Worm (Caenorhabditis elegans): ENCODE data around the gene math-33.

Gene math-33

DNA sequence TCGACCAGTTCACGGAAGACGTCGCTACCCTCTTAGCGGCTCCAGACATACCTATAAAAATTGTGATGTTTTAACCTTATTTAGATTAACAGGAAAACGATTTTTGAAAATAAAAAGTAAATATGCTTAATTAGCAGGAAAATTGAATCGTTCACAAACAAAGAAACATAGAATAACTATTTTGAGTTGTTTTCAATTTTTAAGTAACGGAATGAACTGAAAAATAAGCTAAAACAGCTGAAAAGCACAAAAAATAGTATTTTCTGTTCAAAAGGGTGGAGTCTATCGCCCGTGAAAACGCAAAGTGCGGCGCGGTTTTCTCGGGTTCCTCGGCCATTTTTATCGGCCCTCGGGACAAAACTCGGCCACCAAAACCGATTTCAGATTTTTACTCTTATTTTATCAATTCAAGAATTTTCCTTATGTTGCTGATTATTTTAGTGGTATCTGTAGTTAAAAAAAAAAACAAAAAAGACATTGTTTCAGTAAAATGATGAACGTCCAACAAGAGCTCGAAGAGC is 10.2 kb downstream of the math-33 start, which contains the start of the genes atp-5 and lmtr-3:
TSS of gene atp-5 (minus strand) at position 51 of the 521 bp plus-strand sequence.
TSS of gene lmtr-3 (plus strand) at position 370 of the 521 bp plus-strand sequence.
- no peak for TF ChIP-seq tbx-2 (tag; optimal IDR thresholded peaks at IDR 0.05)
- TF ChIP-seq snpc-4 (tag; optimal IDR thresholded peaks at IDR 0.05): peak; percentile 81
- TF ChIP-seq skn-1 (tag; optimal IDR thresholded peaks at IDR 0.05): no peak
- TF ChIP-seq ztf-4 (tag; optimal IDR thresholded peaks at IDR 0.05): no peak
- no peak for TF ChIP-seq nhr-76 (tag; optimal IDR thresholded peaks at IDR 0.05)
- peak; percentile 74 for TF ChIP-seq nfya-1 (tag; optimal IDR thresholded peaks at IDR 0.05; ENCODE audit: insufficient read depth)
- TF ChIP-seq zag-1 (tag; optimal IDR thresholded peaks at IDR 0.05): no peak
- peak; percentile 85 for TF ChIP-seq lin-15B (tag; optimal IDR thresholded peaks at IDR 0.05)
- peak; percentile 64 for TF ChIP-seq elt-2 (tag; optimal IDR thresholded peaks at IDR 0.05)
- peak; percentile 65 for TF ChIP-seq lin-39 (tag; optimal IDR thresholded peaks at IDR 0.05)
- TF ChIP-seq nhr-23 (tag; optimal IDR thresholded peaks at IDR 0.05): peak; percentile 52
- peak; percentile 52 for TF ChIP-seq lsy-12 (tag; optimal IDR thresholded peaks at IDR 0.05)
- peak; percentile 81 for TF ChIP-seq pha-4 (tag; optimal IDR thresholded peaks at IDR 0.05)
- no peak for TF ChIP-seq nhr-237 (tag; optimal IDR thresholded peaks at IDR 0.05)
- TF ChIP-seq pqm-1 (tag; optimal IDR thresholded peaks at IDR 0.05): peak; percentile 42
- peak; percentile 80 for TF ChIP-seq hmg-11 (tag; optimal IDR thresholded peaks at IDR 0.05)
- TF ChIP-seq nhr-25 (tag; optimal IDR thresholded peaks at IDR 0.05): peak; percentile 64
- peak; percentile 91 for TF ChIP-seq nhr-43 (tag; optimal IDR thresholded peaks at IDR 0.05; ENCODE audit: poor library complexity, severe bottlenecking)
- TF ChIP-seq ama-1 (optimal IDR thresholded peaks at IDR 0.05): no peak
- TF ChIP-seq R02D3.7 (tag; optimal IDR thresholded peaks at IDR 0.05): peak; percentile 14

DNA sequence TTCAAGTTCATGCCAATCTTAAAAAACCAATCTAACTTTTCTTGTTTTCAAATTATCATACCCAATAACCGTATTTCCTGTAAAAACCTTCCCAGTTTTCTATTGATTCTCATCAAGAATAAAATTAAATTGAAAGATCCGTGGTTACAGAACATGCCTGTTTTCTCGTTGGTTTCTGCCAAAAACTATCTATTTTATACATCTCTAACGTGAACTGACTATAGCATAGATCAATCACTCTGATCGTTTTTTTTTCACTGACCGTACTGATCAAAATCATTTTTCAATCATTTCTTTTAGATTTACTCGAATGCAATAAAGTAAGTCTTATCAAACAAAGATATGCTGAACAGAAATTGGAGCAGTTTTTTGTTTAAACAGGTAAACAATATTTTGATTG is 11.2 kb downstream of the math-33 start, which contains the start of gene C06H2.2:
TSS of gene C06H2.2 (plus strand) at position 301 of the 400 bp plus-strand sequence.
- no peak for TF ChIP-seq egl-5 (tag; optimal IDR thresholded peaks at IDR 0.05)

DNA sequence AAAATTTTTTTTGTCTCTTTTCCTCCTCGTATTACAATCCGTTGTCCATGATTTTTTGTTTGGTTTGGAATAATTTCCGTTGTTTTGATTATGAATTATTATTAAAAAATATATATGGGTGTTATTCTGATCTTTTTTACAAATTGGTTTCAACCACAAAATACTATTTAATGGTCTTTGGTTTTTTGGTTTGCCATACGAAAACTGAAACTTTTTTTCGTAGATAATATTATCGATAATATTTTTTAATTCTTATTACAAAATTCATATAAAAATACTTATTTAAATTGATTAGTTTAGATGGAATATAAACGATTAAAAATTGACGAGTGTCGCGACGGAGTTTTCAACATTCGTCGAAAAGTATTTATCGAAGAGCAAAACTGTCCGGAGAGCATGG is 13.5 kb downstream of the math-33 start, which contains the start of gene jmjd-5:
TSS of gene jmjd-5 (plus strand) at position 301 of the 400 bp plus-strand sequence.
- TF ChIP-seq lin-39 (tag; optimal IDR thresholded peaks at IDR 0.05): no peak
- no peak for TF ChIP-seq ztf-11 (tag; optimal IDR thresholded peaks at IDR 0.05)
- TF ChIP-seq nhr-23 (tag; optimal IDR thresholded peaks at IDR 0.05): no peak
- no peak for TF ChIP-seq nfya-1 (tag; optimal IDR thresholded peaks at IDR 0.05; ENCODE audit: insufficient read depth)

DNA sequence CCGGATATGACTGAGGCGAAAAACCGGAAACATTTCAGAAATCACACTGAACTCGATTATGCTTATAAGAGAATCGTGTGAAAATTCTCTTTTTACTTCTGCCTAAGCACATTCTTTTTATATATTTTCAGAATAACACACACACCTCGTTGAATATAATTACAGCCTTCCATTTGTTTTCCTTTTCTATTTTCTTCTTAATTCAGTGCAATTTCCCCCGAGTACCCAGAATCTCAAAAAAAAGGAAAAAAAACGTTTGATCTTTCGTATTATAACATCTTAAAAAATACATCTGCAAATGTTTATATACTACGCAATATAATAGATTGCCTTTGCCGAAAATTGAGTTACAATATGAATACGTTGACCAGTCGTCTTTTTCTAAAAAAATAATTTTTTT is 18.1 kb downstream of the math-33 start:
- no peak for TF ChIP-seq nhr-28 (tag; optimal IDR thresholded peaks at IDR 0.05)
- TF ChIP-seq nhr-23 (tag; optimal IDR thresholded peaks at IDR 0.05): no peak
- TF ChIP-seq mml-1 (tag; optimal IDR thresholded peaks at IDR 0.05): no peak
- TF ChIP-seq egl-5 (tag; optimal IDR thresholded peaks at IDR 0.05): no peak
- no peak for TF ChIP-seq lin-39 (tag; optimal IDR thresholded peaks at IDR 0.05)
- TF ChIP-seq lin-15B (tag; optimal IDR thresholded peaks at IDR 0.05): no peak
- TF ChIP-seq tbx-2 (tag; optimal IDR thresholded peaks at IDR 0.05): no peak
- TF ChIP-seq hmg-11 (tag; optimal IDR thresholded peaks at IDR 0.05): no peak
- no peak for TF ChIP-seq pqm-1 (tag; optimal IDR thresholded peaks at IDR 0.05)
- no peak for TF ChIP-seq lsy-12 (tag; optimal IDR thresholded peaks at IDR 0.05)
- TF ChIP-seq mdl-1 (tag; optimal IDR thresholded peaks at IDR 0.05): no peak
- TF ChIP-seq ztf-11 (tag; optimal IDR thresholded peaks at IDR 0.05): no peak
- TF ChIP-seq elt-2 (tag; optimal IDR thresholded peaks at IDR 0.05): no peak
- TF ChIP-seq fkh-10 (GFP tag; optimal IDR thresholded peaks at IDR 0.05): no peak
- TF ChIP-seq ZK546.5 (tag; optimal IDR thresholded peaks at IDR 0.05): no peak
- TF ChIP-seq unc-62 (GFP tag; optimal IDR thresholded peaks at IDR 0.05): no peak

DNA sequence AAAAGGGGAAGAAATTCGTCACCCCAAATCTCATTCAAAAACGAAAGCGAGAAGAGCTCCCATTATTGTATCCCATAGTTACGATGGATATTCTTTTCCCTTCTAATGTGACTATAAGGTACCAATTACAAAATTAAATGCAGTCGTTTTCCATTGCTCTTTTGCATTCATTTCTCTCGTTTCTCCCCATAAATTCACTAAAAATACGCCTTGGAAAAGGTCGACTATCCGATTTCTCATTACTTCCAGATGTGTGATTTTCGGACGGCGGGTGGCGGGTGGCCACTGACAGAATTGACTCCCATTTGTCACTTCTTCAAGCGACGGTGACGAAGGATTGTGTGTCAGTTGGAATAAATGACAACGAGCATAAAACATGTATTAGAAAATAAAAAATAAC is 19.8 kb downstream of the math-33 start:
- TF ChIP-seq elt-1 (tag; optimal IDR thresholded peaks at IDR 0.05) (no peak), elt-3 (tag; optimal IDR thresholded peaks at IDR 0.05) (no peak)

DNA sequence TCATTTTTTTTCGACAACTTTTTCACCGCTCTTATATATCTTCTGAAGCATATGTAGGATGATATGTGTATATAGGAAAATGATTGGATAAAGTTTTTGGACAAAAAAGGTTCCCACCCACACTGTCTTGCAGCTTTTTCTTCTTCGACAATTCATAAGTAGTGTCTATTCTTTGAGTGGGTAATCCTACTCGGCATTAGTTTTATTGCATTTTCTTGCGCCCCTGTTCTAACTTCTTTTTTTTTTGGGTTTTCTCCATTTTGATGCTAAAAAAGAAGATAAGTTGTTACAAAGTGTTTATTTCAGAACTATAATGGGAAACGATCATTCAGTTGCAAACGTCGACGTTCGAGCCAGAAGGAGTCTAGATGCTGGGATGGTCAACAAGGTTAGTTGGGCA is 20.6 kb downstream of the math-33 start, which contains the start of gene glb-3:
TSS of gene glb-3 (plus strand) at position 301 of the 400 bp plus-strand sequence.
- no peak for TF ChIP-seq ceh-82 (tag; optimal IDR thresholded peaks at IDR 0.05)
- TF ChIP-seq sea-2 (GFP tag; optimal IDR thresholded peaks at IDR 0.05): no peak
- no peak for TF ChIP-seq R02D3.7 (tag; optimal IDR thresholded peaks at IDR 0.05)
- TF ChIP-seq nfya-1 (tag; optimal IDR thresholded peaks at IDR 0.05; ENCODE audit: insufficient read depth): no peak
- TF ChIP-seq ceh-16 (tag; optimal IDR thresholded peaks at IDR 0.05): no peak
- TF ChIP-seq tbx-2 (tag; optimal IDR thresholded peaks at IDR 0.05): no peak
- no peak for TF ChIP-seq fos-1 (tag; optimal IDR thresholded peaks at IDR 0.05)
- no peak for TF ChIP-seq pqm-1 (tag; optimal IDR thresholded peaks at IDR 0.05)
- TF ChIP-seq nhr-12 (tag; optimal IDR thresholded peaks at IDR 0.05): no peak
- TF ChIP-seq nhr-43 (tag; optimal IDR thresholded peaks at IDR 0.05; ENCODE audit: poor library complexity, severe bottlenecking): no peak
- TF ChIP-seq ztf-4 (tag; optimal IDR thresholded peaks at IDR 0.05): no peak
- no peak for TF ChIP-seq snpc-4 (tag; optimal IDR thresholded peaks at IDR 0.05)
- TF ChIP-seq mml-1 (tag; optimal IDR thresholded peaks at IDR 0.05): no peak
- no peak for TF ChIP-seq elt-3 (tag; optimal IDR thresholded peaks at IDR 0.05)
- no peak for TF ChIP-seq nhr-25 (tag; optimal IDR thresholded peaks at IDR 0.05)
- TF ChIP-seq nhr-23 (tag; optimal IDR thresholded peaks at IDR 0.05): no peak
- TF ChIP-seq fkh-10 (GFP tag; optimal IDR thresholded peaks at IDR 0.05): no peak
- TF ChIP-seq egl-27 (tag; optimal IDR thresholded peaks at IDR 0.05): no peak

All from whole organism, L3 larva.